Fruit fly (Drosophila melanogaster): ENCODE results near the gene Ent1.

Gene Ent1

dm6 chr2L:377780-378222 is 20.1 kb upstream of the Ent1 start, which contains the start of gene al (continued):
- TF ChIP-seq CG8388 (GFP tag; optimal IDR thresholded peaks at IDR 0.05) (no peak), Bgb (GFP tag; IDR thresholded peaks at IDR 0.05; ENCODE audit: partially characterized antibody) (peak; percentile 6; the same call in 1 of the 2 replicates), prd (optimal IDR thresholded peaks at IDR 0.05) (no peak), prd (GFP tag; IDR thresholded peaks at IDR 0.05) (no peak), ash1 (GFP tag; optimal IDR thresholded peaks at IDR 0.05) (peak; percentile 16), croc (GFP tag; conservative IDR thresholded peaks at IDR 0.05) (no peak), Hmx (GFP tag; optimal IDR thresholded peaks at IDR 0.05) (no peak), lola (GFP tag; optimal IDR thresholded peaks at IDR 0.05) (no peak), sug (tag; optimal IDR thresholded peaks at IDR 0.05) (peak; percentile 50), Scr (GFP tag; IDR thresholded peaks at IDR 0.05; ENCODE audit: partially characterized antibody) (0 out of 2 replicates have a peak, but pooled peaks have one; percentile 21), mam (GFP tag; optimal IDR thresholded peaks at IDR 0.05) (no peak), Mes4 (GFP tag; optimal IDR thresholded peaks at IDR 0.05) (no peak), Eip74EF (GFP tag; optimal IDR thresholded peaks at IDR 0.05) (no peak), CG43689 (GFP tag; IDR thresholded peaks at IDR 0.05) (no peak), ham (GFP tag; IDR thresholded peaks at IDR 0.05) (no peak), HHEX (GFP tag; optimal IDR thresholded peaks at IDR 0.05) (no peak), CG4404 (GFP tag; IDR thresholded peaks at IDR 0.05) (no peak), CG18262 (tag; optimal IDR thresholded peaks at IDR 0.05) (no peak), CG10654 (GFP tag; optimal IDR thresholded peaks at IDR 0.05) (no peak), CG12236 (GFP tag; optimal IDR thresholded peaks at IDR 0.05) (no peak), Sin3A (optimal IDR thresholded peaks at IDR 0.05) (no peak), CG1647 (GFP tag; optimal IDR thresholded peaks at IDR 0.05) (no peak), insv (GFP tag; optimal IDR thresholded peaks at IDR 0.05) (no peak), CG6272 (GFP tag; IDR thresholded peaks at IDR 0.05) (no peak), CG14965 (GFP tag; optimal IDR thresholded peaks at IDR 0.05; ENCODE audit: borderline replicate concordance) (no peak), cg (GFP tag; optimal IDR thresholded peaks at IDR 0.05) (peak; percentile 48), Trl (optimal IDR thresholded peaks at IDR 0.05) (peak; percentile 54 to 63), Trl (GFP tag; optimal IDR thresholded peaks at IDR 0.05) (no peak), sd (tag; optimal IDR thresholded peaks at IDR 0.05) (peak; percentile 13), CG6683 (GFP tag; optimal IDR thresholded peaks at IDR 0.05) (no peak), pfk (GFP tag; optimal IDR thresholded peaks at IDR 0.05) (no peak), CG14441 (GFP tag; IDR thresholded peaks at IDR 0.05) (0 out of 2 replicates have a peak, but pooled peaks have one; percentile 28), Tbp (GFP tag; optimal IDR thresholded peaks at IDR 0.05) (no peak), CG15479 (GFP tag; optimal IDR thresholded peaks at IDR 0.05) (no peak), CG11247 (GFP tag; IDR thresholded peaks at IDR 0.05) (no peak), CG17802 (tag; optimal IDR thresholded peaks at IDR 0.05) (no peak), CG18011 (GFP tag; optimal IDR thresholded peaks at IDR 0.05) (peak; percentile 90), twi (tag; optimal IDR thresholded peaks at IDR 0.05) (no peak), CG10565 (GFP tag; optimal IDR thresholded peaks at IDR 0.05) (no peak), CG31224 (GFP tag; IDR thresholded peaks at IDR 0.05) (peak; percentile 94), CG9727 (GFP tag; optimal IDR thresholded peaks at IDR 0.05) (no peak), ewg (GFP tag; optimal IDR thresholded peaks at IDR 0.05) (no peak), klu (GFP tag; IDR thresholded peaks at IDR 0.05) (no peak), sna (GFP tag; IDR thresholded peaks at IDR 0.05; ENCODE audit: partially characterized antibody) (no peak), row (GFP tag; IDR thresholded peaks at IDR 0.05) (0 out of 3 replicates have a peak, but pooled peaks have one; percentile 14), dysf (GFP tag; IDR thresholded peaks at IDR 0.05) (no peak), NFAT (GFP tag; IDR thresholded peaks at IDR 0.05) (0 out of 2 replicates have a peak, but pooled peaks have one; percentile 3), mirr (GFP tag; optimal IDR thresholded peaks at IDR 0.05) (peak; percentile 10), crp (GFP tag; optimal IDR thresholded peaks at IDR 0.05) (no peak), CG10959 (GFP tag; IDR thresholded peaks at IDR 0.05) (no peak), Med (GFP tag) (peak; percentile 53)

All from whole organism, embryonic.